Worm (Caenorhabditis elegans) whole organism, L4/young adult: ENCODE results near the gene F12E12.1.
"Not testable (repeated sequence)": the region's sequence is repeated elsewhere in the genome, so short reads cannot be mapped to it uniquely, and the experiment has no call there.

ENCODE experiments used
- W03F9.2 ChIP-seq: fragments of 150-350 bp; optimal IDR thresholded peaks from 2 replicates; lab custom pipeline; 2014; ENCODE audit warnings: missing biosample characterization, missing genetic modification characterization
- dao-5 ChIP-seq: sonication (generic microtip); optimal IDR thresholded peaks from 2 replicates; lab custom pipeline; 2016; ENCODE audit warnings: missing genotype, missing genetic modification characterization, moderate library complexity, missing compliant biosample characterization
- him-1 ChIP-seq: sonication (generic microtip); optimal IDR thresholded peaks from 2 replicates; lab custom pipeline; 2016; ENCODE audit warnings: missing genotype, missing genetic modification reagents, missing genetic modification characterization, missing compliant biosample characterization

Gene F12E12.1

ce11 chrII:3736893-3737375, 4.8 kb upstream of the F12E12.1 start, which contains the start of gene F12E12.6:
F12E12.6 (minus strand) TSS chrII:3736943.
- no peak for TF ChIP-seq dao-5
- TF ChIP-seq him-1 (tag; lab: Kevin White, UChicago) = no peak
- TF ChIP-seq W03F9.2 (tag; lab: Kevin White, UChicago) = no peak

ce11 chrII:3739647-3740046, 2.0 kb upstream of the F12E12.1 start, which contains the start of gene F12E12.2:
F12E12.2 (plus strand) TSS chrII:3739947.
- TF ChIP-seq W03F9.2 (tag; lab: Kevin White, UChicago) = no peak
- TF ChIP-seq dao-5 = no peak
- no peak for TF ChIP-seq him-1 (tag; lab: Kevin White, UChicago)

DNA sequence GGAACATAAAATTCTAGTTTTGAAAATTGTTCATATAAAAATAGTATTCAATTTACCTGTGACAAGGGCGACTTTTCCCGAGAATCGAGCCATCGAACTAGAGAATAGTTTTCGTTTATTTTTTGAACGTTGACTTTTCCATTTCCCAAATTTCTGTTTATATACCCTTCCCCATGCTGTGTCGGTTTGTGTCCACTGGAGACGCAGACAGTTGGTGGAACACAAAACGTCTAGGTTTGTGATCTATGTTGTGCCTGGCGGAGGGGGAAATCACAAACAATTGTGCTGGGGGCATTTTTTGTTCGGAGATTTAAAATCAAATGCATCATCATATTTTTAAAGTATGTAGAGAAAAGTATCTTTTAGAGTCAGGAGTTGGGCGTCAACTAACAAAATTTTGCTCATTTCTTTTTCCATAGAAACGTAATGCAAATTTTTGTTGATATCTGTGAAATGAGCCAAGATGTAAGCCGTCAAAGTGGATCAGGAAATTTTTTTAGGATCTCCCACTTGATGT, 2.1 kb downstream of the F12E12.1 start, which contains the start of gene nta-1:
TSS of gene nta-1 (minus strand) at position 131 of the 517 bp plus-strand sequence.
- no peak for TF ChIP-seq W03F9.2 (tag; lab: Kevin White, UChicago)
- no peak for TF ChIP-seq dao-5
- TF ChIP-seq him-1 (tag; lab: Kevin White, UChicago) = no peak

DNA sequence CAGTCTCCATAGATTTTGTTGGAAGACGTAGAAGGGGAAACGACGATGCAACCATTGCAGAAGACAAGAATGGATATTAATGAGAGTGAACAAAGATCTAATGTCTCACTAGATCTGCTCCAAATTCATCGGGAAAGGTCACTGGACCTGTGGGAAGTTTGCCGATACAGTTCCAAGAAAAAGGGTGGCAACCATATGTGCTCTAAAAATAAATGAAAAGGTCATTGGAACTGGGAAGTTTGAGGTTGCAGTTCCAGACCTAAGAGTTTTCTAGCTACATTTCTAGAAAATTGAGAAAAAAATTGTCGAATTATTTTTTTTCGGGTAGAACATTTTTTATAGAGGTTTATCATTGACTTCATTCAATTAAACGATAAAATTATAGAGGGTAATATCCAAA, 5.7 kb downstream of the F12E12.1 start, which contains the start of gene fbxb-92:
TSS of gene fbxb-92 (minus strand) at position 101 of the 400 bp plus-strand sequence.
- no peak for TF ChIP-seq him-1 (tag; lab: Kevin White, UChicago)
- TF ChIP-seq dao-5 = no peak
- no peak for TF ChIP-seq W03F9.2 (tag; lab: Kevin White, UChicago)

- TF ChIP-seq him-1 (tag; lab: Kevin White, UChicago) (no peak), W03F9.2 (tag; lab: Kevin White, UChicago) (no peak), dao-5 (no peak)
Measured at ce11 chrII:3748719-3749118, 7.0 kb downstream of the F12E12.1 start, which contains the start of gene fbxb-90. fbxb-90 (minus strand) TSS chrII:3748819.

DNA sequence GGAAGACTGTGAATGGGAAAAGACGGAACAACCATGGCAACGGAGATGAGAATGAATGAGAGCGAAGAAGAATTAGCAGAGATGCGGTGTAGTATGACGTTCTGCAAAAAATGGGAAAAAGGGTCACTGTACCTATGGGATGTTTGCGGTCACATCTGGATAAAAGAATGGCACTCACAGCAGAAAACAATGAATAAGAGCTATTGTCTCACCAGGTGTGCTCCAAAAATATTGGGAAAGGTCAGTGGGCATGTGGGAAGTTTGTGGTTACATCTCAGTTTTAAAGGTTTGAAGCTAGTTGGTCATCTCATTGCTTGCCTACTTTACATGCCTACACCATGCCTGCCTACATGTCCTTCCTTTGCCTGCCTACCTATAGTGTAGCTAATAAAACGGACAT, 9.0 kb downstream of the F12E12.1 start, which contains the start of gene fbxb-91:
TSS of gene fbxb-91 (minus strand) at position 101 of the 400 bp plus-strand sequence.
- TF ChIP-seq him-1 (tag; lab: Kevin White, UChicago) (no peak), dao-5 (no peak), W03F9.2 (tag; lab: Kevin White, UChicago) (no peak)

DNA sequence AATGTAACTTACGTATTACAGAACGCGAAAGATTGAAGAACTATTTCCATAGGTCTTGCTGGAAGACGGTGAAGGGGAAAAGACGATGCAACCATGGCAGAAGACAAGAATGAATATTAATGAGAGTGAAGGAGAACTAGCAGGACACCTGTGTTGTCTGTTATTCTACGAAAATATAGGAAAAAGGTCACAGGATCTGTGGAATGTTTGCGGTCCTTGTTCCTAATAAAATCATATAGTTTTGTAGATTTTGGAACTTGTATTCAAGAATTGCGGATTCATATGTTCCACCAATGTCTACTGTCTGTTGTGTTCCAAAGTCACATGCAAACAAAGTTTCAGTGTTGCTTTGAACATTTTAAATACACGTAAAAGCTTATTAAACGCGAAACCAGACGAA, 10.5 kb downstream of the F12E12.1 start, which contains the start of gene sdz-11:
TSS of gene sdz-11 (minus strand) at position 101 of the 400 bp plus-strand sequence.
- TF ChIP-seq W03F9.2 (tag; lab: Kevin White, UChicago) = no peak
- TF ChIP-seq him-1 (tag; lab: Kevin White, UChicago) = no peak
- no peak for TF ChIP-seq dao-5

DNA sequence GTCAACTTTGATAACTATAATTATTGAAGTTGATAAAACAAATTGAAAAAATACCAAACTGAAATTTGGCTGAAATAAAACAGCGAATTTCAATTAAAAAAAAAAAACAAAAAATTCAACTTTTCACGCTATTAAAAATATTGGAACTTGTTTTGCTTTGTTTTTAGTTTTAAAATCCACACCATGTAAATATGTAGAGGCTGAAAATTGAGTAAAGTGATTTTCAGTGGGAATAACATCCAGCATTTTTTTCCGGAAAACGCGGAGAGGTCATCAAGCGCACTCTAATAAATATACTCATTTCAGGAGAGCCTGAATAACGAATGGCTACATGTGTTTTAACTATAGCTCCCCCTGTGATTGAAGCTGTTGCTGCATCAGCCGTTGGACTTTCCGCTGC, 11.9 kb downstream of the F12E12.1 start, which contains the start of gene rcd-1:
TSS of gene rcd-1 (plus strand) at position 301 of the 400 bp plus-strand sequence.
- no peak for TF ChIP-seq dao-5
- no peak for TF ChIP-seq W03F9.2 (tag; lab: Kevin White, UChicago)
- TF ChIP-seq him-1 (tag; lab: Kevin White, UChicago) = no peak

DNA sequence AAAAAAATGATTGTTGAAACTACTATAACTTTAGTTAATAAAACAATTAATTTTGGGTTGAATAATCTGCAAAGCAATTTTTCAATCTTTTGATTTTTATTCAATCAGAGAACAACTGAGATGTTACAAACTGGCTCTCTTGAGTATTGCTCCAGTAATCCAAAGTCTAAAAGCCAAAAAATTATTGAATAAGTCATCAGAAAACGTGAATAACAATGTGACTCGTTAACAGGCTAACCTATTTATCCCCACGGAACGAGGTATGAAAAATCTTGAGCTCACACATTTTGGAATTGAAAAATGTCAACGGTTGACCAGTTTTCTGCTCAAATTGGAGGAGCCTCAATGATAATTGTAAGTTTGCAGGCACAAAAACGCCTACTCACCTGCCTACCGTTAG, 15.8 kb downstream of the F12E12.1 start, which contains the start of gene srx-111:
TSS of gene srx-111 (plus strand) at position 301 of the 400 bp plus-strand sequence.
- TF ChIP-seq dao-5 (no peak), W03F9.2 (tag; lab: Kevin White, UChicago) (no peak)

- TF ChIP-seq him-1 (tag; lab: Kevin White, UChicago) = no peak
- TF ChIP-seq W03F9.2 (tag; lab: Kevin White, UChicago) = no peak
- no peak for TF ChIP-seq dao-5
Measured at ce11 chrII:3759010-3759409, 17.3 kb downstream of the F12E12.1 start, which contains the start of gene T24E12.12. T24E12.12 (plus strand) TSS chrII:3759290.

- TF ChIP-seq W03F9.2 (tag; lab: Kevin White, UChicago); dao-5; him-1 (tag; lab: Kevin White, UChicago): not testable (repeated sequence)
Measured at ce11 chrII:3761599-3761998, 19.9 kb downstream of the F12E12.1 start, which contains the start of gene T24E12.6. T24E12.6 (minus strand) TSS chrII:3761699.

- TF ChIP-seq W03F9.2 (tag; lab: Kevin White, UChicago) (no peak), dao-5 (no peak), him-1 (tag; lab: Kevin White, UChicago) (no peak)
Measured at ce11 chrII:3764486-3764885, 22.8 kb downstream of the F12E12.1 start, which contains the start of gene srx-112. srx-112 (minus strand) TSS chrII:3764586.

DNA sequence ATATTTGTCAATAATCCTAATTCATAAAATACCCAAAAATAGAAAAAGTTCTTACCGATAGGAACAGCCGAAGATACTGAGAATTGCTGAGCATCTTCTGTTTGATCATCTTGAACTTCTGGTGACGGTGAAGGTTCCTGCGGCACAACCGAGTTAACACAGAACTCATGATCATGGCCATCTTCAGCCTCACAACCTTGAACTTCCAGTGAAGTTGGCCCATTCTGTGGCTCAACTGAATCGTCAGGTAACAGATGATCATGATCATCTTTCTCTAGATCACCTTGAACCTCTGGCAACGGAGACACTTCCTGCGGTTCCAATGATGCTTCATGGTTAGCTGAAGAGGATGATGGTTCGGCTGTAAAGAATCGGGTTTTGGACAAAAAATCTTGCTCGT, 30.0 kb downstream of the F12E12.1 start:
- TF ChIP-seq him-1 (tag; lab: Kevin White, UChicago) = no peak
- no peak for TF ChIP-seq W03F9.2 (tag; lab: Kevin White, UChicago)
- no peak for TF ChIP-seq dao-5

DNA sequence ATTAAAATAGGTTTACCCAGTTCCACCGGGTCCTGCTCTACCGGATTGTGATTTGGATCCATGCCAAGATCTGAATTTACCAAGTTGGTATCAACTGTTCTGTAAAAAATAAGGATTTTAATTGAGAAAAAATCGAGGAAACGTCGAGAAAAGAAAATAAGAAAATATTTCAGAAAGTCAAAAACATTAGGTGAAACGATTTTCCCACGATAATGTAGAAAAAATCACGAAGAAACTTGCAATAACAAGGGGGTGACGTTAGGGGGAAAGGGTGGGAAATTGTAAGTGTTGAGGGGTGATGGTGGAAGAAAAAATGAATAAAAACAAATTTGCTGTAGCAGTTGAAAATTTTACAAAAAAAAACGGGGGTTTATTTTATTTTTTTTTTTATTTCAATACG, 31.4 kb downstream of the F12E12.1 start, which contains the start of gene T24E12.10:
TSS of gene T24E12.10 (minus strand) at position 101 of the 400 bp plus-strand sequence.
- TF ChIP-seq him-1 (tag; lab: Kevin White, UChicago) (no peak), W03F9.2 (tag; lab: Kevin White, UChicago) (no peak), dao-5 (no peak)
